Fruit fly (Drosophila melanogaster): ENCODE results near the gene chif.

The chif gene

DNA sequence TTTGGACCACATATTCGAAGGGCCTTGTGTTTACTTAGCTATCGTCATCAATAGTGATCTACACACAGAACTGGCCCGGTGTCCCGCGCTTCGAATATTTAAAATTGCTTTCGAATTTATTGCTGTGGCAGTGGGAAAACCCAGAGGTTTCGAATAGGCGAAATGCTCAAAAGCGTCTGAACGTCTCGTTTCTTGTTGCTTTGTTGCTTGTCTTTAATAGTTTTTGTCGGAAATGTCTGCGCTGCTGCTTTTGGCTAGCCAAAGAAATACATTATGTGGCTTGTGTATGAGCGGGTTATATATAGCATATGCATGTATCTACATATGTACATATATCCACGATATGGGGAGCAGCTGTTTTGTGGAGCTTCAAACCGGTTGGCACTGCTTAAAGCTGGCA lies 31.2 kb downstream of the chif start:
- TF ChIP-seq jim (GFP tag; optimal IDR thresholded peaks at IDR 0.05) = no peak
- TF ChIP-seq Dif (GFP tag; optimal IDR thresholded peaks at IDR 0.05; ENCODE audit: partially characterized antibody) = no peak
- no peak for TF ChIP-seq OdsH (GFP tag; optimal IDR thresholded peaks at IDR 0.05)
- no peak for TF ChIP-seq Mio (GFP tag; optimal IDR thresholded peaks at IDR 0.05)

DNA sequence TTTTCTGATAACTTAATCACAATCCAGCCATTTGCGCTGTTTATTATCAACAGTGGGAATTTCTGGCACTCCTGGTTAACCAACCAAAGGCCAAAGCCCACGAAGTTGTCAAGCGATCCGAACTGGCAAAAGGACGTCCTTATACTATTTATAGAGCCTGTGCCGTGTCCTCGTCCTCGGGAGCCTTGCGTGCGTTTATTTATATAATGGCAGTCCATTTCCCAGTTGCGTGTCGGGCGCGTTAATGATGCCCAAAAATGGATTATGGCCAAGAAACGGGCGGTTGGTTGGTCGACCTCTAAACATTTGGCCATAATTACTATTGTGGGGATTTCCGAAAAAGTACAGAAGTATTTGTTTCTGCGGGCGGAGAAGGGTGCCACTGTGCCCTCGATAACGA lies 32.0 kb downstream of the chif start:
- TF ChIP-seq Hr83 (GFP tag; optimal IDR thresholded peaks at IDR 0.05; ENCODE audit: poor library complexity, severe bottlenecking) = no peak
- TF ChIP-seq h (GFP tag; optimal IDR thresholded peaks at IDR 0.05) = no peak
- TF ChIP-seq foxo (GFP tag; optimal IDR thresholded peaks at IDR 0.05) = no peak
- TF ChIP-seq Dfd (GFP tag; optimal IDR thresholded peaks at IDR 0.05) = no peak
- TF ChIP-seq br (GFP tag; optimal IDR thresholded peaks at IDR 0.05) = no peak
- TF ChIP-seq CrebA (GFP tag; optimal IDR thresholded peaks at IDR 0.05; ENCODE audit: borderline replicate concordance) = no peak
- TF ChIP-seq HLH106 (tag; optimal IDR thresholded peaks at IDR 0.05) = no peak
- TF ChIP-seq CG32264 (GFP tag; optimal IDR thresholded peaks at IDR 0.05) = no peak
- no peak for TF ChIP-seq usp (GFP tag; optimal IDR thresholded peaks at IDR 0.05)
- no peak for TF ChIP-seq dsf (GFP tag; optimal IDR thresholded peaks at IDR 0.05; ENCODE audit: borderline replicate concordance)
- no peak for TF ChIP-seq sv (GFP tag; optimal IDR thresholded peaks at IDR 0.05)
- no peak for TF ChIP-seq lola (GFP tag; optimal IDR thresholded peaks at IDR 0.05)
- no peak for TF ChIP-seq sage (GFP tag; optimal IDR thresholded peaks at IDR 0.05)
- no peak for TF ChIP-seq brk (GFP tag; optimal IDR thresholded peaks at IDR 0.05)
- no peak for TF ChIP-seq dl (GFP tag; optimal IDR thresholded peaks at IDR 0.05; ENCODE audit: insufficient read depth in 1 of 2, partially characterized antibody in 2 of 2)
- TF ChIP-seq OdsH (GFP tag; optimal IDR thresholded peaks at IDR 0.05) = no peak
- TF ChIP-seq jim (GFP tag; optimal IDR thresholded peaks at IDR 0.05) = no peak
- TF ChIP-seq Hr78 (GFP tag; optimal IDR thresholded peaks at IDR 0.05) = no peak
- no peak for TF ChIP-seq CG9705 (GFP tag; optimal IDR thresholded peaks at IDR 0.05)
- no peak for TF ChIP-seq ey (GFP tag; optimal IDR thresholded peaks at IDR 0.05)

DNA sequence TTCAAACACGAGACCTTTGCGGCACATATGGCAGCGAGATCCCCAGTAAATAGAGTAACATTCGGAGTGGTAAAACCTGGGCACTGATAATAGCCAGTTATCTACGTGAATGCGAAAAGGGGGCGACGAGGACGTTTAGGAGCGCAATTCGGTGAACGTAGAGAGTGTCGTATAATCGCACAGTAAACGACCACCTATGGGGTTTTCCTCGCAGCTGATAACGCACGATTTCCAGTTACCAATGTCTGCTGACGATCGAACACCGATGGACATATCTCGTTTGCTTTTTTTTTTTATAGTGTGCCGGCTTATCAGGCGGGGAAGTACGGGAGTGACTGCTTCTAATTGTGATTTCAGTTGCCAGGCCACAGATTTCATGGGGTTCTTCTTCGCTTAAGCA lies 32.7 kb downstream of the chif start:
- TF ChIP-seq pan (optimal IDR thresholded peaks at IDR 0.05) (no peak), CG32264 (GFP tag; optimal IDR thresholded peaks at IDR 0.05) (no peak), fru (GFP tag; optimal IDR thresholded peaks at IDR 0.05) (peak; percentile 93), dmrt93B (GFP tag; optimal IDR thresholded peaks at IDR 0.05) (no peak), Rel (GFP tag; optimal IDR thresholded peaks at IDR 0.05) (no peak), Rel (tag; optimal IDR thresholded peaks at IDR 0.05) (peak; percentile 99), sage (GFP tag; optimal IDR thresholded peaks at IDR 0.05) (no peak), CG9705 (GFP tag; optimal IDR thresholded peaks at IDR 0.05) (no peak), Hr83 (GFP tag; optimal IDR thresholded peaks at IDR 0.05; ENCODE audit: poor library complexity, severe bottlenecking) (peak; percentile 16), tai (GFP tag; optimal IDR thresholded peaks at IDR 0.05) (no peak), dl (GFP tag; optimal IDR thresholded peaks at IDR 0.05; ENCODE audit: insufficient read depth in 1 of 2, partially characterized antibody in 2 of 2) (peak in 1 of 2 experiments; percentile 80), N (GFP tag; optimal IDR thresholded peaks at IDR 0.05) (no peak), sv (GFP tag; optimal IDR thresholded peaks at IDR 0.05) (no peak), h (GFP tag; optimal IDR thresholded peaks at IDR 0.05) (peak; percentile 11)

DNA sequence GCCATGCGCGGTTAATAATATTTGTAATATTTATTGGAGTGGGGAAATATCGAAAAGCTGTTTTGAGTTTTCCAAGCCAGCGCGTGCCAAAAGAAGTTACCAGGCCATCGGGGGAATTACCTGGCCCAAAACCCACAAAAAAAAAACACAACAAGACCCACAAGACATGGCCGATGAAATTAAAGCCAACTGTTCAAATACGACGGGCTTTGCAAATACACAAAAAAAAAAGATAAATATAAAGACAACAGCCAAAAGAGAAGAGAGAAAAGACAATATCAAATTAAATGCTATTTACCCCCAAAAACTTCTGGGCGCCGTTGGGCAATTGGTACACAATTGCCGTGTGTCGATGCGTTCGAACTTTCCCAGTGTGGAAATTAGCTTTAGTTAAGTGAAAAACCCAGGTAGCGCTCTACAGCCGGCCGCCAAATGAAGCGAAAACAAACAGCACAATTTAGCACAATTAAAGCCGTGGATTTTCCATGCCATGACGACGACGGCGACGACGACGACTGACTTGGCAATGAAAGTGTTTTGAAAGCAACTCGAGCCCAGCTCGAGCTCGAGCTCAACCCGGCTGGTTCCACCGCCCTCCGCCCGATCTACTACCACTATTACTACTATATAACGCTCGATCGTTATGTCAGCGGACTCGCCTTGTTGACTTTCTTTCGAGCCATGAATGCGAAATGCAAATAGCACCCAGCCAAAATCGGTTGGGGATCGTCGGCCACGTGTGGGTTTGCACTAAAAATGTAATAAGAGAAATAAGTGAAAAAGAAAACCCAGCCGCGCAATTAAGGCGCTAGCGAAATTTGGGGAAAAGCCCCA lies 34.4 kb downstream of the chif start:
- TF ChIP-seq GATAd (GFP tag; optimal IDR thresholded peaks at IDR 0.05) = no peak
- no peak for TF ChIP-seq Jra (GFP tag; optimal IDR thresholded peaks at IDR 0.05)
- TF ChIP-seq HLH106 (tag; optimal IDR thresholded peaks at IDR 0.05) = no peak
- no peak for TF ChIP-seq dsf (GFP tag; optimal IDR thresholded peaks at IDR 0.05; ENCODE audit: borderline replicate concordance)
- peak; percentile 21 for TF ChIP-seq OdsH (GFP tag; optimal IDR thresholded peaks at IDR 0.05)
- peak; percentile 30 for TF ChIP-seq fru (GFP tag; optimal IDR thresholded peaks at IDR 0.05)
- TF ChIP-seq dmrt93B (GFP tag; optimal IDR thresholded peaks at IDR 0.05) = no peak
- TF ChIP-seq Vsx2 (GFP tag; optimal IDR thresholded peaks at IDR 0.05; ENCODE audit: partially characterized antibody) = no peak
- TF ChIP-seq sage (GFP tag; optimal IDR thresholded peaks at IDR 0.05) = no peak
- no peak for TF ChIP-seq Hr78 (GFP tag; optimal IDR thresholded peaks at IDR 0.05)
- no peak for TF ChIP-seq foxo (GFP tag; optimal IDR thresholded peaks at IDR 0.05)
- TF ChIP-seq Abd-B (GFP tag; optimal IDR thresholded peaks at IDR 0.05) = no peak
- no peak for TF ChIP-seq dl (GFP tag; optimal IDR thresholded peaks at IDR 0.05; ENCODE audit: insufficient read depth in 1 of 2, partially characterized antibody in 2 of 2)
- no peak for TF ChIP-seq ey (GFP tag; optimal IDR thresholded peaks at IDR 0.05)
- TF ChIP-seq brk (GFP tag; optimal IDR thresholded peaks at IDR 0.05) = no peak
- no peak for TF ChIP-seq Myc (optimal IDR thresholded peaks at IDR 0.05)
- TF ChIP-seq h (GFP tag; optimal IDR thresholded peaks at IDR 0.05) = peak; percentile 69
- no peak for TF ChIP-seq usp (GFP tag; optimal IDR thresholded peaks at IDR 0.05)
- peak; percentile 44 for TF ChIP-seq Hnf4 (GFP tag; optimal IDR thresholded peaks at IDR 0.05)
- TF ChIP-seq N (GFP tag; optimal IDR thresholded peaks at IDR 0.05) = no peak
- peak; percentile 95 for TF ChIP-seq Hr83 (GFP tag; optimal IDR thresholded peaks at IDR 0.05; ENCODE audit: poor library complexity, severe bottlenecking)
- no peak for TF ChIP-seq Mio (GFP tag; optimal IDR thresholded peaks at IDR 0.05)
- TF ChIP-seq CG9705 (GFP tag; optimal IDR thresholded peaks at IDR 0.05) = no peak
- TF ChIP-seq Dif (GFP tag; optimal IDR thresholded peaks at IDR 0.05; ENCODE audit: partially characterized antibody) = no peak
- no peak for TF ChIP-seq lola (GFP tag; optimal IDR thresholded peaks at IDR 0.05)
- TF ChIP-seq psq (GFP tag; optimal IDR thresholded peaks at IDR 0.05) = peak; percentile 26
- TF ChIP-seq tai (GFP tag; optimal IDR thresholded peaks at IDR 0.05) = no peak
- TF ChIP-seq jim (GFP tag; optimal IDR thresholded peaks at IDR 0.05) = peak; percentile 89
- TF ChIP-seq pan (optimal IDR thresholded peaks at IDR 0.05) = no peak
- TF ChIP-seq Rel (GFP tag; optimal IDR thresholded peaks at IDR 0.05) = no peak
- TF ChIP-seq Rel (tag; optimal IDR thresholded peaks at IDR 0.05) = peak; percentile 54
- TF ChIP-seq rgr (GFP tag; optimal IDR thresholded peaks at IDR 0.05) = peak; percentile 63
- no peak for TF ChIP-seq Sp1 (GFP tag; optimal IDR thresholded peaks at IDR 0.05)
- peak; percentile 50 for TF ChIP-seq br (GFP tag; optimal IDR thresholded peaks at IDR 0.05)

Measured in whole organism, wandering third instar larva.